Worm (Caenorhabditis elegans) whole organism, L3 larva: ENCODE measurements around the gene sri-57.
"Not testable (repeated sequence)": the region's sequence is repeated elsewhere in the genome, so short reads cannot be mapped to it uniquely, and the experiment has no call there.

Experiments used
- R02D3.7 ChIP-seq: fragments of 150-350 bp; optimal IDR thresholded peaks from 2 replicates; lab custom pipeline; 2014; ENCODE audit warnings: missing biosample characterization, missing genetic modification characterization
- aly-2 ChIP-seq: fragments of 150-350 bp; optimal IDR thresholded peaks from 2 replicates; lab custom pipeline; 2014; ENCODE audit warnings: missing biosample characterization, missing genetic modification characterization
- ama-1 ChIP-seq: fragments of 150-350 bp; optimal IDR thresholded peaks from 2 replicates; lab custom pipeline; 2018
- ceh-16 ChIP-seq: sonication (generic microtip); optimal IDR thresholded peaks from 2 replicates; lab custom pipeline; 2017; ENCODE audit warnings: missing biosample characterization, missing genetic modification characterization
- ceh-28 ChIP-seq: fragments of 150-350 bp; optimal IDR thresholded peaks from 2 replicates; lab custom pipeline; 2014; ENCODE audit warnings: missing biosample characterization, missing genetic modification reagents, missing genetic modification characterization
- ceh-9 ChIP-seq: sonication (generic microtip); optimal IDR thresholded peaks from 2 replicates; lab custom pipeline; 2018; ENCODE audit warnings: missing biosample characterization, missing genetic modification characterization
- daf-12 ChIP-seq: fragments of 150-350 bp; optimal IDR thresholded peaks from 2 replicates; lab custom pipeline; 2014; ENCODE audit warnings: missing biosample characterization, missing genetic modification reagents, missing genetic modification characterization
- egl-27 ChIP-seq: sonication (generic microtip); optimal IDR thresholded peaks from 4 replicates; lab custom pipeline; 2017; ENCODE audit warnings: missing biosample characterization, missing genetic modification reagents, missing genetic modification characterization
- elt-1 ChIP-seq: fragments of 150-350 bp; optimal IDR thresholded peaks from 2 replicates; lab custom pipeline; 2014; ENCODE audit warnings: missing biosample characterization, missing genetic modification characterization
- elt-2 ChIP-seq: sonication (generic microtip); optimal IDR thresholded peaks from 2 replicates; lab custom pipeline; 2016; ENCODE audit warnings: missing genetic modification reagents, mild to moderate bottlenecking, missing genetic modification characterization, missing compliant biosample characterization
- eor-1 ChIP-seq, 2 experiments: fragments of 150-350 bp; optimal IDR thresholded peaks; 2 replicates each; lab custom pipeline; 2014 to 2018; ENCODE audit warnings: missing biosample characterization in 2 of 2, missing genetic modification characterization in 2 of 2
- fkh-2 ChIP-seq: fragments of 150-350 bp; optimal IDR thresholded peaks from 2 replicates; lab custom pipeline; 2014; ENCODE audit warnings: missing biosample characterization, missing genetic modification reagents, missing genetic modification characterization
- fos-1 ChIP-seq: fragments of 150-350 bp; optimal IDR thresholded peaks from 2 replicates; lab custom pipeline; 2014; ENCODE audit warnings: missing biosample characterization, missing genetic modification characterization
- hmg-11 ChIP-seq: sonication (generic microtip); optimal IDR thresholded peaks from 2 replicates; lab custom pipeline; 2016; ENCODE audit warnings: missing genetic modification characterization, missing compliant biosample characterization
- lin-15B ChIP-seq: fragments of 150-350 bp; optimal IDR thresholded peaks from 2 replicates; lab custom pipeline; 2014; ENCODE audit warnings: missing biosample characterization, missing genetic modification characterization
- lin-39 ChIP-seq: fragments of 150-350 bp; optimal IDR thresholded peaks from 2 replicates; lab custom pipeline; 2018; ENCODE audit warnings: missing biosample characterization, missing genetic modification reagents, missing genetic modification characterization
- lsy-12 ChIP-seq: sonication (generic microtip); optimal IDR thresholded peaks from 2 replicates; lab custom pipeline; 2016; ENCODE audit warnings: mild to moderate bottlenecking, missing genetic modification characterization, missing compliant biosample characterization
- mdl-1 ChIP-seq: fragments of 150-350 bp; optimal IDR thresholded peaks from 2 replicates; lab custom pipeline; 2014; ENCODE audit warnings: missing biosample characterization, missing genetic modification characterization
- nfya-1 ChIP-seq: sonication (generic microtip); optimal IDR thresholded peaks from 2 replicates; lab custom pipeline; 2017; ENCODE audit warnings: missing genetic modification characterization, mild to moderate bottlenecking, missing compliant biosample characterization, antibody characterized with exemption, moderate library complexity; ENCODE audit not compliant: insufficient read depth
- nhr-11 ChIP-seq: fragments of 150-350 bp; optimal IDR thresholded peaks from 2 replicates; lab custom pipeline; 2014; ENCODE audit warnings: missing biosample characterization, missing genetic modification characterization
- nhr-12 ChIP-seq: fragments of 150-350 bp; optimal IDR thresholded peaks from 2 replicates; lab custom pipeline; 2014; ENCODE audit warnings: missing biosample characterization, missing genetic modification characterization
- nhr-23 ChIP-seq: fragments of 150-350 bp; optimal IDR thresholded peaks from 2 replicates; lab custom pipeline; 2014; ENCODE audit warnings: missing biosample characterization, missing genetic modification reagents, missing genetic modification characterization
- nhr-237 ChIP-seq: fragments of 150-350 bp; optimal IDR thresholded peaks from 2 replicates; lab custom pipeline; 2014; ENCODE audit warnings: missing biosample characterization, missing genetic modification characterization
- nhr-25 ChIP-seq: sonication (generic microtip); optimal IDR thresholded peaks from 2 replicates; lab custom pipeline; 2017; ENCODE audit warnings: missing biosample characterization, missing genetic modification characterization
- nhr-28 ChIP-seq: fragments of 150-350 bp; optimal IDR thresholded peaks from 2 replicates; lab custom pipeline; 2014; ENCODE audit warnings: missing biosample characterization, missing genetic modification characterization
- nhr-43 ChIP-seq: sonication (generic microtip); optimal IDR thresholded peaks from 2 replicates; lab custom pipeline; 2016; ENCODE audit warnings: mild to moderate bottlenecking, missing genetic modification characterization, missing compliant biosample characterization; ENCODE audit not compliant: poor library complexity, severe bottlenecking
- nhr-76 ChIP-seq: fragments of 150-350 bp; sonication (generic microtip); optimal IDR thresholded peaks from 5 replicates; lab custom pipeline; 2014; ENCODE audit warnings: missing biosample characterization, missing genetic modification characterization
- nhr-77 ChIP-seq: fragments of 150-350 bp; optimal IDR thresholded peaks from 2 replicates; lab custom pipeline; 2014; ENCODE audit warnings: missing biosample characterization, missing genetic modification characterization
- pqm-1 ChIP-seq: fragments of 150-350 bp; optimal IDR thresholded peaks from 2 replicates; lab custom pipeline; 2017; ENCODE audit warnings: missing biosample characterization, missing genetic modification characterization, inconsistent platforms
- sea-2 ChIP-seq: fragments of 150-350 bp; sonication (generic microtip); optimal IDR thresholded peaks from 4 replicates; lab custom pipeline; 2014; ENCODE audit warnings: missing biosample characterization, missing genetic modification reagents, missing genetic modification characterization
- skn-1 ChIP-seq: fragments of 150-350 bp; optimal IDR thresholded peaks from 2 replicates; lab custom pipeline; 2014; ENCODE audit warnings: missing biosample characterization, missing genetic modification characterization
- snpc-4 ChIP-seq: fragments of 150-350 bp; optimal IDR thresholded peaks from 2 replicates; lab custom pipeline; 2014; ENCODE audit warnings: missing biosample characterization, missing genetic modification characterization
- tbx-2 ChIP-seq: sonication (generic microtip); optimal IDR thresholded peaks from 2 replicates; lab custom pipeline; 2016; ENCODE audit warnings: mild to moderate bottlenecking, missing genetic modification characterization, missing compliant biosample characterization
- unc-39 ChIP-seq: sonication (generic microtip); optimal IDR thresholded peaks from 4 replicates; lab custom pipeline; 2017; ENCODE audit warnings: missing biosample characterization, missing genetic modification characterization
- unc-62 ChIP-seq: fragments of 150-350 bp; sonication (generic microtip); optimal IDR thresholded peaks from 4 replicates; lab custom pipeline; 2014; ENCODE audit warnings: missing biosample characterization, missing genetic modification reagents, missing genetic modification characterization

The sri-57 gene

DNA sequence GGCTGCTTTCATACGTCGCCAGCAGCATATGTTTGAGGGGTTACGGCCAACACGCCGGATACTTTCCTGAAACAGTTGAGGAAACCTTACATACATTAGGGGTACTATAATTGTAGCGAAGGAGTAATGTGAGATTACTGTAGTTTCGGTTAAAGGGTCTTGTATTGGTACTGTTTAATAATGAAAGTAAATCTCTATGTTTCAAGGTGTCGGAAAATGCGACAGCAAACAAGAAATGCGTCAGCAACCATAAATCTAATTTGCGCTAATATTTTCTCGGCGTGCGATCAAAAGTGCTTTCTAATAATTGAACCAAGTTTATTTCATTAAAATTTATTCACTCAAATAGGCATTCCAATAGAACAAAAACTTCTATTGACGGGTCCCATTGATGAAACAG lies at the start of gene sri-57:
sri-57 (minus strand) TSS at position 101 of the 400 bp plus-strand sequence.
- not testable (repeated sequence) for TF ChIP-seq ceh-28; lin-39 (tag; lab: Kevin White, UChicago); lin-15B (tag; lab: Kevin White, UChicago)

DNA sequence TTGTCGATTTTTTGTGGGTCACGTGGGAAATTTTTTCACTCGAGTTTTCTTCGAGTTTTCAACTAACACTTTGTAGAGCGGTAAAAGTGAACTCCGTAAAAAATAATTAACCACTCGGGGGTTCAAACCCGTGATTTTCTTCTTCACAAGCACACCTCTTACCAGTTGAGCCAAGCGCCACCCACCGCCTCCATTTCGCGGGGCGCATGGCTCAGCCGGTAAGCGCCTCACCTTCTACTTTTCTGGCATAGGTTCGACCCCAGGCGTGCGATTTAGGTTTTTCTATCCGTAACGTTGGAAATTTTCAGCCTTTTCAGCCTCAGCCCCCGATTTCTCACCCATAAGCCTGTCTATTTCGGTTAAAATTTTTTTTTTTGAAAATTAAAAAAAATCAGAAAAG lies 49.8 kb upstream of the sri-57 start:
- TF ChIP-seq elt-1 (no peak), aly-2 (tag; lab: Kevin White, UChicago) (no peak), nhr-77 (no peak), nhr-43 (no peak), snpc-4 (tag; lab: Kevin White, UChicago) (no peak), lsy-12 (no peak), skn-1 (no peak), nhr-237 (no peak), ceh-28 (no peak), nhr-12 (tag; lab: Kevin White, UChicago) (no peak)

- TF ChIP-seq nhr-23 (tag; lab: Kevin White, UChicago): no peak
Observed at ce11 chrII:2719212-2719611, 47.0 kb upstream of the sri-57 start.

DNA sequence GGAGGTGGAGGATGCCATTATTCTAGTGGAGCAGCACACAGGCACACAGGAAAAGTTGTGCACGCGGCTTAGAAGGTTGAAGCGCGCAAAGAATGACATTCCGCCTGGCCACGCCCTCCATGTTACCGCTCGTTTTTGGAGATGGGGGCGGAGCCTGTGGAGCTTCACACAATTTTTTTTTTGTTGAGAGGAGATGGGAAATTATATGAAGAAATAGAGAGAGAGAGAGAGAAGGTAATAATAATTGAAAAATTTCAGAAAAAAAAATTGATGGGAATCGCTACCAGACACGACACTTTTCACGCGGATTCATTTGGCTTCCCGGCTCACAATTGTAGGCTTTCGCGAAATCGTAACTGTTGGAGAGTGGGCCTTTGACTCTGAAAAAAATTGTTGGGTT lies 45.1 kb upstream of the sri-57 start, which contains the start of gene T05A8.3:
T05A8.3 (minus strand) TSS at position 101 of the 400 bp plus-strand sequence.
- TF ChIP-seq lin-39 (tag; lab: Kevin White, UChicago): no peak
- no peak for TF ChIP-seq nhr-25 (tag; lab: Kevin White, UChicago)
- TF ChIP-seq fkh-2 (tag; lab: Kevin White, UChicago): no peak
- no peak for TF ChIP-seq nhr-43
- TF ChIP-seq nhr-12 (tag; lab: Kevin White, UChicago): no peak
- TF ChIP-seq nhr-11 (tag; lab: Kevin White, UChicago): no peak
- no peak for TF ChIP-seq ceh-9 (tag; lab: Kevin White, UChicago)
- TF ChIP-seq egl-27 (tag; lab: Kevin White, UChicago): no peak
- no peak for TF ChIP-seq nhr-76
- TF ChIP-seq mdl-1 (tag; lab: Kevin White, UChicago): no peak
- no peak for TF ChIP-seq aly-2 (tag; lab: Kevin White, UChicago)
- TF ChIP-seq lin-15B (tag; lab: Kevin White, UChicago): no peak
- TF ChIP-seq nhr-237: no peak

DNA sequence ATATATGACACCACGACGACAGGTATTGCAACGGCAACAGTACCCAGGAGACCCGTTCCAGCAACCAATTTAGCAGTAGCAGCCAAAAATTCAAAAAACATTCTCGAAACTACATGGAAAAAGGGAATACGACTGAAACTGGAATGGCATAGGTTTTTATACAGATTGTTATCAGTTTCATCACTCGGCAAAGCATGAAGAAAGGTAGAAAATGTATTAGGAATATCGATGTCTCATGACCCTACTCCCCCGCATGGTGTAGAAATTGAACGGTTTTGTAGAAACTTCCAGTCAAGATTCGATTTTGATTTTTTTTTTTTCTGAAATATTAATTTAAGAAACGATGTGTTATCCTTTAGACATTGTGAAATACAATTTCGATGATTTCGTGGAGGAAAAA lies 38.7 kb upstream of the sri-57 start, which contains the start of gene T05A8.2:
T05A8.2 (minus strand) TSS at position 101 of the 400 bp plus-strand sequence.
- TF ChIP-seq hmg-11: no peak
- TF ChIP-seq nhr-43: no peak
- TF ChIP-seq fos-1 (tag; lab: Kevin White, UChicago): no peak
- no peak for TF ChIP-seq nhr-77
- no peak for TF ChIP-seq fkh-2 (tag; lab: Kevin White, UChicago)
- no peak for TF ChIP-seq nfya-1 (tag; lab: Kevin White, UChicago)
- no peak for TF ChIP-seq nhr-11 (tag; lab: Kevin White, UChicago)
- no peak for TF ChIP-seq elt-2 (tag; lab: Kevin White, UChicago)
- TF ChIP-seq R02D3.7: no peak
- TF ChIP-seq egl-27 (tag; lab: Kevin White, UChicago): no peak
- no peak for TF ChIP-seq nhr-28 (tag; lab: Kevin White, UChicago)
- TF ChIP-seq ceh-16 (tag; lab: Kevin White, UChicago): no peak
- no peak for TF ChIP-seq lin-15B (tag; lab: Kevin White, UChicago)
- TF ChIP-seq unc-39 (tag; lab: Kevin White, UChicago): no peak
- no peak for TF ChIP-seq daf-12 (tag; lab: Kevin White, UChicago)

DNA sequence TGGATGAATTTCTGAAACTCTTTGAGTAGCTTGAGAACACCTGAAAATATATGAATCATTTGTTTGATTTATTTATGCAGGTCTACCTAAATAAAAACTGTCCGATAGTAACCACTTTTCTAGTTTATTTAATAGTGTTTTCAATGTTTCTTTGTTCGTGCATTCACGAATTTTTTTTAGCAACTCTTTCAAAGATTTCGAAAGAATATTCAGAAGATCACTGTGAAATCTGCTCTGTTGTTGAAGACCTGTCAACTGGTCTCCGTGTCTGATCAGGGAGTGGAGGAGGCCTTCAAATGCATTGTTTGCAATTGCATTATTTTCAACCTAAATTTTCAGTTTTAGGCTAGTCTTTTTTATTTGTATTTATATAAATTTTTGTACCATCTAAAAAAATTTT lies 37.7 kb upstream of the sri-57 start, which contains the start of gene T05A8.1:
T05A8.1 (minus strand) TSS at position 101 of the 400 bp plus-strand sequence.
- TF ChIP-seq eor-1 (tag; optimal IDR thresholded peaks at IDR 0.05; lab: Kevin White, UChicago) (no peak), tbx-2 (tag; lab: Kevin White, UChicago) (no peak), nhr-28 (tag; lab: Kevin White, UChicago) (no peak), nhr-23 (tag; lab: Kevin White, UChicago) (no peak), pqm-1 (tag; lab: Kevin White, UChicago) (no peak), unc-62 (GFP tag; lab: Kevin White, UChicago) (no peak), fos-1 (tag; lab: Kevin White, UChicago) (no peak), lin-15B (tag; lab: Kevin White, UChicago) (no peak), ceh-9 (tag; lab: Kevin White, UChicago) (no peak), ama-1 (lab: Kevin White, UChicago) (no peak), daf-12 (tag; lab: Kevin White, UChicago) (no peak), skn-1 (no peak), aly-2 (tag; lab: Kevin White, UChicago) (no peak), sea-2 (GFP tag; lab: Kevin White, UChicago) (no peak), nhr-77 (no peak), snpc-4 (tag; lab: Kevin White, UChicago) (no peak), nhr-12 (tag; lab: Kevin White, UChicago) (no peak)
- TF ChIP-seq, all 47 proteins: peak for 0
